In genomic region chrX:2947545-2948072, dm6 we compare ENCODE assay signal across 5 fruit fly cellular contexts.
TF ChIP-seq lines count a peak whose summit lies in the region.

CG3603 (plus strand) TSS chrX:2948034.

- TF ChIP-seq CTCF in whole organism, embryonic (GFP tag; optimal IDR thresholded peaks at IDR 0.05; lab: Kevin White, UChicago), result peak; percentile 70

TF ChIP-seq in whole organism, adult, 20 proteins besides CTCF, POLR2A, EP300 and RAD21:
- TF ChIP-seq cnc (optimal IDR thresholded peaks at IDR 0.05; lab: Kevin White, UChicago) (no peak), kay (GFP tag; lab: Kevin White, UChicago; ENCODE audit: borderline replicate concordance) (peak; percentile 93), cic (GFP tag; optimal IDR thresholded peaks at IDR 0.05; lab: Kevin White, UChicago) (no peak), tj (GFP tag; optimal IDR thresholded peaks at IDR 0.05; lab: Kevin White, UChicago) (peak; percentile 55), ovo (GFP tag; optimal IDR thresholded peaks at IDR 0.05; lab: Kevin White, UChicago) (peak; percentile 5), CG7045 (GFP tag; optimal IDR thresholded peaks at IDR 0.05; lab: Kevin White, UChicago) (no peak), CG11617 (GFP tag; optimal IDR thresholded peaks at IDR 0.05; lab: Kevin White, UChicago) (peak; percentile 45), Clk (GFP tag; optimal IDR thresholded peaks at IDR 0.05; lab: Kevin White, UChicago) (no peak), toe (GFP tag; optimal IDR thresholded peaks at IDR 0.05; lab: Kevin White, UChicago) (peak; percentile 50), bab1 (GFP tag; optimal IDR thresholded peaks at IDR 0.05; lab: Kevin White, UChicago) (peak; percentile 56), CG1620 (GFP tag; optimal IDR thresholded peaks at IDR 0.05; lab: Kevin White, UChicago) (no peak), CG12768 (GFP tag; optimal IDR thresholded peaks at IDR 0.05; lab: Kevin White, UChicago) (peak; percentile 55), CG14711 (tag; optimal IDR thresholded peaks at IDR 0.05; lab: Kevin White, UChicago) (peak; percentile 44), Hr96 (GFP tag; optimal IDR thresholded peaks at IDR 0.05; lab: Kevin White, UChicago) (peak; percentile 73), CG7101 (tag; optimal IDR thresholded peaks at IDR 0.05; lab: Kevin White, UChicago) (no peak), CG33017 (tag; optimal IDR thresholded peaks at IDR 0.05; lab: Kevin White, UChicago) (no peak), Crg-1 (GFP tag; optimal IDR thresholded peaks at IDR 0.05; lab: Kevin White, UChicago) (no peak)

TF ChIP-seq in whole organism, embryonic, 481 proteins besides CTCF, POLR2A, EP300 and RAD21 (continues in another document):
- TF ChIP-seq al (GFP tag; IDR thresholded peaks at IDR 0.05; lab: Robert Waterston, UW), result no peak
- peak; percentile 97 for TF ChIP-seq nom (GFP tag; optimal IDR thresholded peaks at IDR 0.05; lab: Kevin White, UChicago)
- no peak for TF ChIP-seq CG8478 (optimal IDR thresholded peaks at IDR 0.05; lab: Kevin White, UChicago)
- peak; percentile 3 for TF ChIP-seq CG1233 (GFP tag; optimal IDR thresholded peaks at IDR 0.05; lab: Kevin White, UChicago)
- no peak for TF ChIP-seq stc (GFP tag; IDR thresholded peaks at IDR 0.05; lab: Robert Waterston, UW)
- TF ChIP-seq pfk (GFP tag; optimal IDR thresholded peaks at IDR 0.05; lab: Kevin White, UChicago), result peak; percentile 8
- no peak for TF ChIP-seq corto (GFP tag; optimal IDR thresholded peaks at IDR 0.05; lab: Kevin White, UChicago)
- TF ChIP-seq CG6654 (GFP tag; optimal IDR thresholded peaks at IDR 0.05; lab: Kevin White, UChicago), result no peak
- TF ChIP-seq da (GFP tag; optimal IDR thresholded peaks at IDR 0.05; lab: Kevin White, UChicago), result no peak
- TF ChIP-seq kay (GFP tag; optimal IDR thresholded peaks at IDR 0.05; lab: Kevin White, UChicago), result no peak
- no peak for TF ChIP-seq GATAe (GFP tag; conservative IDR thresholded peaks at IDR 0.05; lab: Robert Waterston, UW)
- peak; percentile 73 for TF ChIP-seq CG34376 (GFP tag; optimal IDR thresholded peaks at IDR 0.05; lab: Kevin White, UChicago)
- no peak for TF ChIP-seq Dip2 (GFP tag; IDR thresholded peaks at IDR 0.05; lab: Robert Waterston, UW)
- TF ChIP-seq lola (GFP tag; optimal IDR thresholded peaks at IDR 0.05; lab: Kevin White, UChicago), result no peak
- no peak for TF ChIP-seq Hsf (GFP tag; optimal IDR thresholded peaks at IDR 0.05; lab: Kevin White, UChicago)
- TF ChIP-seq E2f2 (GFP tag; IDR thresholded peaks at IDR 0.05; lab: Robert Waterston, UW), result peak; percentile 16; the same call in 1 of the 2 replicates
- no peak for TF ChIP-seq CG16815 (GFP tag; optimal IDR thresholded peaks at IDR 0.05; lab: Kevin White, UChicago)
- no peak for TF ChIP-seq row (GFP tag; IDR thresholded peaks at IDR 0.05; lab: Robert Waterston, UW)
- TF ChIP-seq Med (GFP tag; lab: Kevin White, UChicago), result peak; percentile 52
- no peak for TF ChIP-seq CG2875 (GFP tag; optimal IDR thresholded peaks at IDR 0.05; lab: Kevin White, UChicago)

TF ChIP-seq in whole organism, prepupa, 60 proteins besides CTCF, POLR2A, EP300 and RAD21 (continues in another document):
- TF ChIP-seq net (GFP tag; optimal IDR thresholded peaks at IDR 0.05; lab: Kevin White, UChicago) (peak; percentile 83), acj6 (GFP tag; optimal IDR thresholded peaks at IDR 0.05; lab: Kevin White, UChicago) (peak; percentile 27), Gug (GFP tag; IDR thresholded peaks at IDR 0.05; lab: Robert Waterston, UW) (no peak), Sox14 (GFP tag; optimal IDR thresholded peaks at IDR 0.05; lab: Kevin White, UChicago) (peak; percentile 42), CG6808 (GFP tag; optimal IDR thresholded peaks at IDR 0.05; lab: Kevin White, UChicago) (peak; percentile 81), fd85E (GFP tag; optimal IDR thresholded peaks at IDR 0.05; lab: Kevin White, UChicago) (peak; percentile 25), CG11762 (GFP tag; optimal IDR thresholded peaks at IDR 0.05; lab: Kevin White, UChicago; ENCODE audit: insufficient read depth) (peak; percentile 70), CG6163 (GFP tag; IDR thresholded peaks at IDR 0.05; lab: Robert Waterston, UW) (peak; percentile 73; the same call in 2 of the 3 replicates), eg (GFP tag; IDR thresholded peaks at IDR 0.05; lab: Robert Waterston, UW) (peak; percentile 79; the same call in 2 of the 3 replicates), fd59A (GFP tag; optimal IDR thresholded peaks at IDR 0.05; lab: Kevin White, UChicago) (peak; percentile 3), salr (GFP tag; optimal IDR thresholded peaks at IDR 0.05; lab: Kevin White, UChicago) (peak; percentile 51 to 62), CG8119 (GFP tag; IDR thresholded peaks at IDR 0.05; lab: Robert Waterston, UW) (peak; percentile 70), ss (GFP tag; optimal IDR thresholded peaks at IDR 0.05; lab: Kevin White, UChicago) (peak; percentile 76 to 85), Blimp-1 (GFP tag; optimal IDR thresholded peaks at IDR 0.05; lab: Kevin White, UChicago) (peak; percentile 57), topi (GFP tag; optimal IDR thresholded peaks at IDR 0.05; lab: Kevin White, UChicago) (peak; percentile 60), lz (GFP tag; optimal IDR thresholded peaks at IDR 0.05; lab: Kevin White, UChicago) (peak; percentile 53), vri (GFP tag; optimal IDR thresholded peaks at IDR 0.05; lab: Kevin White, UChicago) (peak; percentile 44), esn (GFP tag; optimal IDR thresholded peaks at IDR 0.05; lab: Kevin White, UChicago) (peak; percentile 48), Hr38 (GFP tag; optimal IDR thresholded peaks at IDR 0.05; lab: Kevin White, UChicago) (no peak)

TF ChIP-seq in whole organism, pupa, 21 proteins besides CTCF, POLR2A, EP300 and RAD21:
- TF ChIP-seq gl (tag; optimal IDR thresholded peaks at IDR 0.05; lab: Kevin White, UChicago) (peak; percentile 82), D1 (tag; optimal IDR thresholded peaks at IDR 0.05; lab: Kevin White, UChicago) (peak; percentile 26), EcR (GFP tag; optimal IDR thresholded peaks at IDR 0.05; lab: Kevin White, UChicago) (no peak), CG34367 (tag; optimal IDR thresholded peaks at IDR 0.05; lab: Kevin White, UChicago) (peak; percentile 77), Ets98B (GFP tag; IDR thresholded peaks at IDR 0.05; lab: Robert Waterston, UW) (peak; percentile 75), Pif1A (GFP tag; optimal IDR thresholded peaks at IDR 0.05; lab: Kevin White, UChicago) (peak; percentile 87), CG10348 (GFP tag; IDR thresholded peaks at IDR 0.05; lab: Robert Waterston, UW) (no peak), CG32121 (GFP tag; IDR thresholded peaks at IDR 0.05; lab: Robert Waterston, UW) (peak; percentile 73), Snoo (tag; optimal IDR thresholded peaks at IDR 0.05; lab: Kevin White, UChicago) (peak; percentile 81), CG4496 (GFP tag; IDR thresholded peaks at IDR 0.05; lab: Robert Waterston, UW) (peak; percentile 81), fd96Ca (GFP tag; IDR thresholded peaks at IDR 0.05; lab: Robert Waterston, UW) (peak; percentile 44; the same call in 1 of the 3 replicates), CG8159 (tag; optimal IDR thresholded peaks at IDR 0.05; lab: Kevin White, UChicago) (peak; percentile 61), CG15710 (tag; optimal IDR thresholded peaks at IDR 0.05; lab: Kevin White, UChicago) (peak; percentile 37), CG13204 (GFP tag; optimal IDR thresholded peaks at IDR 0.05; lab: Kevin White, UChicago) (peak; percentile 69), CG12605 (GFP tag; IDR thresholded peaks at IDR 0.05; lab: Robert Waterston, UW) (peak; percentile 83), rn (GFP tag; IDR thresholded peaks at IDR 0.05; lab: Robert Waterston, UW) (no peak), Pif1B (GFP tag; optimal IDR thresholded peaks at IDR 0.05; lab: Kevin White, UChicago) (peak; percentile 78), CG9948 (tag; optimal IDR thresholded peaks at IDR 0.05; lab: Kevin White, UChicago) (no peak), CG14655 (GFP tag; optimal IDR thresholded peaks at IDR 0.05; lab: Kevin White, UChicago) (peak; percentile 78), CG17806 (tag; optimal IDR thresholded peaks at IDR 0.05; lab: Kevin White, UChicago) (peak; percentile 55), CG8301 (tag; optimal IDR thresholded peaks at IDR 0.05; lab: Kevin White, UChicago) (peak; percentile 66)

TF ChIP-seq in whole organism, wandering third instar larva, 38 proteins besides CTCF, POLR2A, EP300 and RAD21:
- TF ChIP-seq Rel (GFP tag; optimal IDR thresholded peaks at IDR 0.05; lab: Kevin White, UChicago), result peak; percentile 44
- no peak for TF ChIP-seq Rel (tag; optimal IDR thresholded peaks at IDR 0.05; lab: Kevin White, UChicago)
- TF ChIP-seq h (GFP tag; optimal IDR thresholded peaks at IDR 0.05; lab: Kevin White, UChicago), result peak; percentile 29
- TF ChIP-seq Sp1 (GFP tag; optimal IDR thresholded peaks at IDR 0.05; lab: Kevin White, UChicago), result peak; percentile 50
- no peak for TF ChIP-seq Hr83 (GFP tag; optimal IDR thresholded peaks at IDR 0.05; lab: Kevin White, UChicago; ENCODE audit: poor library complexity, severe bottlenecking)
- peak; percentile 96 for TF ChIP-seq Hnf4 (GFP tag; optimal IDR thresholded peaks at IDR 0.05; lab: Kevin White, UChicago)
- peak; percentile 20 for TF ChIP-seq brk (GFP tag; optimal IDR thresholded peaks at IDR 0.05; lab: Kevin White, UChicago)
- TF ChIP-seq dmrt93B (GFP tag; optimal IDR thresholded peaks at IDR 0.05; lab: Kevin White, UChicago), result peak; percentile 49
- no peak for TF ChIP-seq OdsH (GFP tag; optimal IDR thresholded peaks at IDR 0.05; lab: Kevin White, UChicago)
- peak; percentile 86 for TF ChIP-seq CrebA (GFP tag; optimal IDR thresholded peaks at IDR 0.05; lab: Kevin White, UChicago; ENCODE audit: borderline replicate concordance)
- TF ChIP-seq HLH106 (tag; optimal IDR thresholded peaks at IDR 0.05; lab: Kevin White, UChicago), result peak; percentile 18
- peak; percentile 53 for TF ChIP-seq rgr (GFP tag; optimal IDR thresholded peaks at IDR 0.05; lab: Kevin White, UChicago)
- peak; percentile 38 for TF ChIP-seq Myc (optimal IDR thresholded peaks at IDR 0.05; lab: Kevin White, UChicago)
- TF ChIP-seq CG9705 (GFP tag; optimal IDR thresholded peaks at IDR 0.05; lab: Kevin White, UChicago), result peak; percentile 42
- no peak for TF ChIP-seq br (GFP tag; optimal IDR thresholded peaks at IDR 0.05; lab: Kevin White, UChicago)
- no peak for TF ChIP-seq N (GFP tag; optimal IDR thresholded peaks at IDR 0.05; lab: Kevin White, UChicago)
- no peak for TF ChIP-seq jim (GFP tag; optimal IDR thresholded peaks at IDR 0.05; lab: Kevin White, UChicago)
- TF ChIP-seq fru (GFP tag; optimal IDR thresholded peaks at IDR 0.05; lab: Kevin White, UChicago), result peak; percentile 31
- TF ChIP-seq Vsx2 (GFP tag; optimal IDR thresholded peaks at IDR 0.05; lab: Kevin White, UChicago; ENCODE audit: partially characterized antibody), result no peak
- TF ChIP-seq dsf (GFP tag; optimal IDR thresholded peaks at IDR 0.05; lab: Kevin White, UChicago; ENCODE audit: borderline replicate concordance), result no peak
- peak in 1 of 2 experiments; percentile 11 for TF ChIP-seq foxo (GFP tag; optimal IDR thresholded peaks at IDR 0.05; lab: Kevin White, UChicago)
- TF ChIP-seq CG32264 (GFP tag; optimal IDR thresholded peaks at IDR 0.05; lab: Kevin White, UChicago), result no peak
TF ChIP-seq in whole organism, wandering third instar larva: peak in this region for 13.
